Worm (Caenorhabditis elegans) whole organism, L1 larva: ENCODE data around the gene efk-1.

Experiments used
- aly-2 ChIP-seq: fragments of 150-350 bp; optimal IDR thresholded peaks from 2 replicates; lab custom pipeline; 2014; ENCODE audit warnings: missing biosample characterization, missing genetic modification characterization
- ceh-82 ChIP-seq, 3 experiments: fragments of 150-350 bp in 1 of 3; sonication (generic microtip) in 2 of 3; optimal IDR thresholded peaks; 2 replicates each; lab custom pipeline; 2014 to 2017; ENCODE audit warnings: missing biosample characterization in 3 of 3, missing genetic modification characterization in 3 of 3
- ces-1 ChIP-seq: fragments of 150-350 bp; optimal IDR thresholded peaks from 2 replicates; lab custom pipeline; 2014; ENCODE audit warnings: missing biosample characterization, missing genetic modification reagents, missing genetic modification characterization
- jun-1 ChIP-seq: fragments of 150-350 bp; optimal IDR thresholded peaks from 2 replicates; lab custom pipeline; 2014; ENCODE audit warnings: missing biosample characterization, missing genetic modification reagents, missing genetic modification characterization
- lin-15B ChIP-seq: fragments of 150-350 bp; sonication (generic microtip); optimal IDR thresholded peaks from 3 replicates; lab custom pipeline; 2014; ENCODE audit warnings: missing biosample characterization, missing genetic modification characterization
- lin-35 ChIP-seq, 2 experiments: fragments of 150-350 bp; optimal IDR thresholded peaks; 2 replicates each; lab custom pipeline; 2014; ENCODE audit warnings: missing biosample characterization in 2 of 2, missing genetic modification characterization in 2 of 2, missing genetic modification reagents in 2 of 2
- mdl-1 ChIP-seq, 2 experiments: fragments of 150-350 bp; optimal IDR thresholded peaks; 2 replicates each; lab custom pipeline; 2014 to 2017; ENCODE audit warnings: missing biosample characterization in 2 of 2, missing genetic modification characterization in 2 of 2, inconsistent platforms in 1 of 2
- mef-2 ChIP-seq: fragments of 150-350 bp; optimal IDR thresholded peaks from 2 replicates; lab custom pipeline; 2014; ENCODE audit warnings: missing biosample characterization, missing genetic modification characterization
- mep-1 ChIP-seq: fragments of 150-350 bp; optimal IDR thresholded peaks from 2 replicates; lab custom pipeline; 2014; ENCODE audit warnings: missing biosample characterization, missing genetic modification characterization
- nhr-12 ChIP-seq: sonication (generic microtip); optimal IDR thresholded peaks from 2 replicates; lab custom pipeline; 2017; ENCODE audit warnings: missing biosample characterization, missing genetic modification characterization
- skn-1 ChIP-seq: fragments of 150-350 bp; optimal IDR thresholded peaks from 2 replicates; lab custom pipeline; 2014; ENCODE audit warnings: missing biosample characterization, missing genetic modification characterization
- snpc-4 ChIP-seq: fragments of 150-350 bp; optimal IDR thresholded peaks from 2 replicates; lab custom pipeline; 2014; ENCODE audit warnings: missing biosample characterization, missing genetic modification characterization
- ztf-11 ChIP-seq, 2 experiments: sonication (generic microtip); optimal IDR thresholded peaks; 2 replicates each; lab custom pipeline; 2016 to 2017; ENCODE audit warnings: missing genetic modification characterization in 2 of 2, missing biosample characterization in 1 of 2, missing compliant biosample characterization in 1 of 2

DNA sequence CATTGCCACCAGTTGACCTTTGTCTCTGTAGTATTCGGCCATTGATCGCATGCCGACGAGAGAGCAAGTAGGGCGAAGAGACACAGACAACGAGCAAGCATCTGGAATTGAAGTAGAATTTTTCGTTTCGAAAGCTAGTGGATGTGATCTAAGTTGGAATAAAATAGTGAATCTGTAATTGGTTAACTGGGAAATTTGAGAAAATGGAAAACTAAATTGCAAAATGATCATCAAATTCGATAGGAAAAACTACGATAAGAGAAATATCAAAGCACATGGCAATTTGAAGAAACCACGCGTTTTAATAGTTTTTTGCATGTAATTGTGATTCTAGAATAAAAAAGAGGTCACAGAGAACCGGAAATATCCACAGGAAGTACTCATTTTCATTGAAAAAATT lies 8.4 kb upstream of the efk-1 start, which contains the start of gene F42A10.6:
- TF ChIP-seq lin-35 (GFP tag; optimal IDR thresholded peaks at IDR 0.05; lab: Kevin White, UChicago) = no peak
- no peak for TF ChIP-seq snpc-4
- no peak for TF ChIP-seq mef-2 (tag; lab: Kevin White, UChicago)
- no peak for TF ChIP-seq ces-1 (GFP tag; lab: Kevin White, UChicago)
- TF ChIP-seq mdl-1 (tag; optimal IDR thresholded peaks at IDR 0.05; lab: Kevin White, UChicago) = no peak
- no peak for TF ChIP-seq ztf-11 (tag; optimal IDR thresholded peaks at IDR 0.05; lab: Kevin White, UChicago)
- no peak for TF ChIP-seq lin-15B (tag; lab: Kevin White, UChicago)
- no peak for TF ChIP-seq mep-1
- TF ChIP-seq aly-2 (tag; lab: Kevin White, UChicago) = no peak
- no peak for TF ChIP-seq skn-1 (tag; lab: Kevin White, UChicago)
- no peak for TF ChIP-seq nhr-12
- no peak for TF ChIP-seq jun-1
- no peak for TF ChIP-seq ceh-82 (tag; optimal IDR thresholded peaks at IDR 0.05; lab: Kevin White, UChicago)
